Worm (Caenorhabditis elegans): Measurements from ENCODE around the gene kbp-1.

DNA sequence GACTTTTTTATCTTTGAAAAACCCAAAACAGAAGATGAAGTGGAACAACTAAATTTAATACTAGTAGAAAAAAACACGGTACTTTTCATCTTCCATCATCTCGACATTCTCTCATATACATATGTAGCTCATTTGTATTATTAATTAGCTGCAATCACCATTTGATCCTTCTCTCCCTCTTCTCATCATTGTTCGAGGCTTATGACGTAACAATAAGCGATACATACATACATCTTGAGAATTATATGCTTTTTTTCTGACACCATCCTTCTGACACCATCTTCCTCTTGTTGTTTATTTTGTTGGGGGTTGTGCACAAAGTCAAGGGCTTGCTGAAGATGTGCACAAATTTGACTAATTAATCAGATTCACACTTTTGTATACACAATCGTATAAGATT is 32.1 kb upstream of the kbp-1 start:
- TF ChIP-seq ceh-39 (tag; optimal IDR thresholded peaks at IDR 0.05) (no peak), nhr-12 (tag; optimal IDR thresholded peaks at IDR 0.05) (no peak), zip-8 (tag; optimal IDR thresholded peaks at IDR 0.05) (peak; percentile 90), ztf-11 (tag; optimal IDR thresholded peaks at IDR 0.05) (no peak), flh-1 (GFP tag; optimal IDR thresholded peaks at IDR 0.05) (no peak), ces-1 (GFP tag; optimal IDR thresholded peaks at IDR 0.05) (peak; percentile 39), nhr-2 (tag; optimal IDR thresholded peaks at IDR 0.05) (no peak)

Data from whole organism, mixed stage, embryonic.